Worm (Caenorhabditis elegans): Measurements from ENCODE around the gene ctsa-1.2.
A peak's percentile ranks its signal among the peaks of the same experiment; 100 is the strongest.

ctsa-1.2 gene

ce11 chrII:11742320-11742719 lies 3.2 kb downstream of the ctsa-1.2 start (continued):
- TF ChIP-seq rpc-1 (optimal IDR thresholded peaks at IDR 0.05) = no peak
- TF ChIP-seq rpc-1 (tag; optimal IDR thresholded peaks at IDR 0.05) = no peak
- no peak for TF ChIP-seq mel-28 (tag; optimal IDR thresholded peaks at IDR 0.05; ENCODE audit: borderline replicate concordance)
- TF ChIP-seq T26A5.8 (tag; optimal IDR thresholded peaks at IDR 0.05) = no peak
- TF ChIP-seq ama-1 (optimal IDR thresholded peaks at IDR 0.05) = no peak
- TF ChIP-seq ama-1 (GFP tag; optimal IDR thresholded peaks at IDR 0.05) = no peak
- no peak for TF ChIP-seq ztf-22 (GFP tag; optimal IDR thresholded peaks at IDR 0.05)
- TF ChIP-seq Y79H2A.3 (GFP tag; conservative IDR thresholded peaks at IDR 0.05) = no peak
- TF ChIP-seq dpff-1 (tag; optimal IDR thresholded peaks at IDR 0.05) = no peak
- TF ChIP-seq rec-8 (tag; optimal IDR thresholded peaks at IDR 0.05) = peak in 1 of 2 experiments; percentile 26
- no peak for TF ChIP-seq tbp1 (GFP tag; optimal IDR thresholded peaks at IDR 0.05)
- no peak for TF ChIP-seq ztf-25 (GFP tag; IDR thresholded peaks at IDR 0.05)
- no peak for TF ChIP-seq hmg-20 (GFP tag; IDR thresholded peaks at IDR 0.05)
- no peak for TF ChIP-seq madf-3 (GFP tag; IDR thresholded peaks at IDR 0.05)
- no peak for TF ChIP-seq lsl-1 (GFP tag; optimal IDR thresholded peaks at IDR 0.05)
- 0 out of 2 replicates have a peak, but pooled peaks have one; percentile 15 for TF ChIP-seq C17E4.6 (GFP tag; IDR thresholded peaks at IDR 0.05)
- TF ChIP-seq F49E8.2 (tag; optimal IDR thresholded peaks at IDR 0.05; ENCODE audit: insufficient read depth) = no peak
- no peak for TF ChIP-seq egl-18 (GFP tag; IDR thresholded peaks at IDR 0.05)
- TF ChIP-seq ccch-3 (GFP tag; optimal IDR thresholded peaks at IDR 0.05) = no peak
- no peak for TF ChIP-seq aptf-3 (GFP tag; IDR thresholded peaks at IDR 0.05)
- TF ChIP-seq hlh-26 (GFP tag; conservative IDR thresholded peaks at IDR 0.05) = no peak
- no peak for TF ChIP-seq nhr-90 (tag; optimal IDR thresholded peaks at IDR 0.05)
- TF ChIP-seq mxl-1 (tag; optimal IDR thresholded peaks at IDR 0.05) = no peak
- no peak for TF ChIP-seq Y95B8A.8 (GFP tag; IDR thresholded peaks at IDR 0.05)
- peak; percentile 56; the same call in 1 of the 2 replicates for TF ChIP-seq cebp-2 (GFP tag; IDR thresholded peaks at IDR 0.05)
- TF ChIP-seq zfh-2 (GFP tag; conservative IDR thresholded peaks at IDR 0.05) = 0 out of 2 replicates have a peak, but pooled peaks have one; percentile 23
- 0 out of 2 replicates have a peak, but pooled peaks have one; percentile 7 for TF ChIP-seq mcd-1 (GFP tag; IDR thresholded peaks at IDR 0.05)

- TF ChIP-seq ztf-18 (tag; optimal IDR thresholded peaks at IDR 0.05) (no peak), Y56A3A.18 (GFP tag; IDR thresholded peaks at IDR 0.05) (no peak), lin-40 (tag; optimal IDR thresholded peaks at IDR 0.05) (peak; percentile 66), efl-1 (GFP tag; optimal IDR thresholded peaks at IDR 0.05) (no peak), dpff-1 (tag; optimal IDR thresholded peaks at IDR 0.05) (no peak), egl-18 (GFP tag; IDR thresholded peaks at IDR 0.05) (no peak), akir-1 (GFP tag; optimal IDR thresholded peaks at IDR 0.05) (no peak), T07F8.4 (tag; optimal IDR thresholded peaks at IDR 0.05) (peak; percentile 10), F49E8.2 (tag; optimal IDR thresholded peaks at IDR 0.05; ENCODE audit: insufficient read depth) (no peak), attf-5 (GFP tag; optimal IDR thresholded peaks at IDR 0.05) (no peak), Y95B8A.8 (GFP tag; IDR thresholded peaks at IDR 0.05) (no peak), hsf-1 (GFP tag; IDR thresholded peaks at IDR 0.05) (no peak), sdz-38 (tag; optimal IDR thresholded peaks at IDR 0.05) (no peak), lin-35 (GFP tag; optimal IDR thresholded peaks at IDR 0.05) (peak in 1 of 3 experiments; percentile 41), tbp1 (GFP tag; optimal IDR thresholded peaks at IDR 0.05) (no peak), hrde-1 (tag; optimal IDR thresholded peaks at IDR 0.05; ENCODE audit: borderline replicate concordance) (no peak), rec-8 (tag; optimal IDR thresholded peaks at IDR 0.05) (no peak), F37B4.10 (GFP tag; IDR thresholded peaks at IDR 0.05) (0 out of 2 replicates have a peak, but pooled peaks have one; percentile 48), lsl-1 (GFP tag; optimal IDR thresholded peaks at IDR 0.05) (no peak), ceh-91 (GFP tag; IDR thresholded peaks at IDR 0.05) (no peak), let-526 (GFP tag; IDR thresholded peaks at IDR 0.05) (no peak), egrh-3 (GFP tag; IDR thresholded peaks at IDR 0.05) (peak; percentile 94), him-1 (tag; optimal IDR thresholded peaks at IDR 0.05) (no peak), ama-1 (optimal IDR thresholded peaks at IDR 0.05) (no peak), ama-1 (GFP tag; optimal IDR thresholded peaks at IDR 0.05) (no peak), nfya-1 (tag; optimal IDR thresholded peaks at IDR 0.05; ENCODE audit: borderline replicate concordance, insufficient read depth) (no peak), C06A6.2 (GFP tag; conservative IDR thresholded peaks at IDR 0.05) (0 out of 2 replicates have a peak, but pooled peaks have one; percentile 16), tbx-9 (tag; optimal IDR thresholded peaks at IDR 0.05; ENCODE audit: borderline replicate concordance) (no peak), Y53F4B.3 (GFP tag; IDR thresholded peaks at IDR 0.05) (no peak)
Observed at ce11 chrII:11746782-11747288, 7.7 kb downstream of the ctsa-1.2 start.

Data from whole organism, young adult.